Worm (Caenorhabditis elegans): ENCODE measurements around the gene R03G8.1.

The R03G8.1 gene

DNA sequence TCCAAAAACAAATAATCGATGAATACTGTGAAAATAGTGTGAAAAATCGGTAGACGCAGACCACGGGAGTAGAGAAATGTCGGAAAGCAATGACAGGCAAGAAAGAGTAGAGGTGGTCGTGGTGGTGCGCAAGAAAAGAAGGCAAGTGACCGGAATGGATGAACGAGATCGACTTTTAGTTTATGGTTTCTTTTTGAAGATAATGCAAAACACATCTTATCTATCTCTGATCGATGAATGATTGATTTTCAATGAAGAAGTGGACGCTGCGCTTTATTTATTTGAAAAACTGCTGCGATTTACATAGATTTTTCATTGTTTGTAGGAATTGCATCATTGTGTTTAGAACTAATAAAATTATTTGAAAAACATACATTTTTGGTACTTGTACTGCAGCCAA lies 35.5 kb downstream of the R03G8.1 start:
- peak; percentile 78 for TF ChIP-seq elt-1 (tag; optimal IDR thresholded peaks at IDR 0.05; ENCODE audit: borderline replicate concordance, insufficient read depth)
- no peak for TF ChIP-seq nhr-76 (tag; optimal IDR thresholded peaks at IDR 0.05)

DNA sequence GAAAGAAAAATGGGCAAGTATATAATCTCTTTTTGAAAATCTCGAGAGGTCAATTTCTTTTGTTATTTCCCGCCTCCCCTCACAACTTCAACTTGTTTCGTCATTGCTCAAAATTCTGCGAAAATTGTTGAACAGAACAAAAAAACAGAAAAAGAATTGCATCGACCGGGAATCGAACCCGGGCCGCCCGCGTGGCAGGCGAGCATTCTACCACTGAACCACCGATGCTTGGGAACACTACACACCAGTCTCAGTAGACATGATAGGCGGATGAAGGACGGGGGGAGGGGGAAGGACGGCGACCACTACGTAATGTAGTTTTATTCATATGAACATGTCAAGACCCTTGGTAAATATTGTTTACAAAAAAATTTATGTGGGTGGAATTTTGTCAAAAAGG lies 36.7 kb downstream of the R03G8.1 start:
- TF ChIP-seq ztf-11 (tag; optimal IDR thresholded peaks at IDR 0.05) (peak; percentile 71), nhr-237 (tag; optimal IDR thresholded peaks at IDR 0.05) (peak; percentile 3), unc-120 (tag; optimal IDR thresholded peaks at IDR 0.05; ENCODE audit: poor library complexity, severe bottlenecking) (peak; percentile 79), lin-32 (GFP tag; optimal IDR thresholded peaks at IDR 0.05) (peak; percentile 93), ceh-83 (GFP tag; optimal IDR thresholded peaks at IDR 0.05) (peak; percentile 96), hlh-1 (tag; optimal IDR thresholded peaks at IDR 0.05) (peak; percentile 49), pha-4 (tag; optimal IDR thresholded peaks at IDR 0.05) (peak; percentile 37), mab-5 (tag; optimal IDR thresholded peaks at IDR 0.05) (no peak), sptf-1 (tag; optimal IDR thresholded peaks at IDR 0.05) (peak; percentile 99), nhr-28 (tag; optimal IDR thresholded peaks at IDR 0.05) (no peak), lsy-2 (tag; optimal IDR thresholded peaks at IDR 0.05) (peak; percentile 5), flh-1 (GFP tag; optimal IDR thresholded peaks at IDR 0.05) (peak; percentile 91), mep-1 (tag; optimal IDR thresholded peaks at IDR 0.05) (peak; percentile 47), cnd-1 (tag; optimal IDR thresholded peaks at IDR 0.05) (peak; percentile 97), mls-2 (tag; optimal IDR thresholded peaks at IDR 0.05) (peak; percentile 99), snpc-4 (tag; optimal IDR thresholded peaks at IDR 0.05) (no peak), nhr-2 (tag; optimal IDR thresholded peaks at IDR 0.05) (no peak), elt-3 (tag; optimal IDR thresholded peaks at IDR 0.05) (peak; percentile 9), nhr-76 (tag; optimal IDR thresholded peaks at IDR 0.05) (no peak), ces-1 (GFP tag; optimal IDR thresholded peaks at IDR 0.05) (peak; percentile 5), zip-8 (tag; optimal IDR thresholded peaks at IDR 0.05) (no peak), nhr-12 (tag; optimal IDR thresholded peaks at IDR 0.05) (peak; percentile 62), unc-62 (GFP tag; optimal IDR thresholded peaks at IDR 0.05) (peak; percentile 45), tbx-8 (GFP tag; optimal IDR thresholded peaks at IDR 0.05) (peak; percentile 92), blmp-1 (tag; optimal IDR thresholded peaks at IDR 0.05) (no peak), ceh-43 (GFP tag; optimal IDR thresholded peaks at IDR 0.05) (peak; percentile 92), bed-3 (GFP tag; optimal IDR thresholded peaks at IDR 0.05) (peak; percentile 89), sem-2 (GFP tag; optimal IDR thresholded peaks at IDR 0.05) (peak; percentile 94), drap-1 (GFP tag; optimal IDR thresholded peaks at IDR 0.05) (peak; percentile 99), elt-1 (tag; optimal IDR thresholded peaks at IDR 0.05; ENCODE audit: borderline replicate concordance, insufficient read depth) (no peak), unc-39 (tag; optimal IDR thresholded peaks at IDR 0.05) (peak; percentile 27), lin-13 (tag; optimal IDR thresholded peaks at IDR 0.05) (peak; percentile 85), M03D4.4 (tag; optimal IDR thresholded peaks at IDR 0.05) (peak; percentile 97), ceh-39 (tag; optimal IDR thresholded peaks at IDR 0.05) (no peak), ham-2 (GFP tag; optimal IDR thresholded peaks at IDR 0.05) (peak; percentile 89)

DNA sequence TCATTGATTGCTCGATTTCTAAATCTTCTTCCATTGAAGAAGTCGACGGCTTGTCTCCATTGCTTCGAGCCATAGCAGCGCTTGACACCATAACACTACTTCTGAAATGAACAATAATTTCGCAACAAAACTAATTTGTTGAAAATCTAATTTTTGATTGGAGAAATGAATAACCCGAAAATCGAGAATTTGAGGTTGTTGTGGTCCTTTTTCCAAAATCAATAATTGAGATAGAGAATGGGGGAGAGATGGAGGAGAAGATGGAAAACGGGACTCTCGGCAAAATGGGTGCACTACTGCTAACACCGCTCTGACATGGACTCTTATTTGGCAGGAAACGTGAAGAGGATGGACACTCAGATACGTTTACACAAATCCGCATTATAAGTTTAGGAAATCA lies 37.8 kb downstream of the R03G8.1 start, which contains the start of gene snx-17:
TSS of gene snx-17 (minus strand) at position 101 of the 400 bp plus-strand sequence.
- TF ChIP-seq hlh-1 (tag; optimal IDR thresholded peaks at IDR 0.05) (no peak), ces-1 (GFP tag; optimal IDR thresholded peaks at IDR 0.05) (peak; percentile 29)

DNA sequence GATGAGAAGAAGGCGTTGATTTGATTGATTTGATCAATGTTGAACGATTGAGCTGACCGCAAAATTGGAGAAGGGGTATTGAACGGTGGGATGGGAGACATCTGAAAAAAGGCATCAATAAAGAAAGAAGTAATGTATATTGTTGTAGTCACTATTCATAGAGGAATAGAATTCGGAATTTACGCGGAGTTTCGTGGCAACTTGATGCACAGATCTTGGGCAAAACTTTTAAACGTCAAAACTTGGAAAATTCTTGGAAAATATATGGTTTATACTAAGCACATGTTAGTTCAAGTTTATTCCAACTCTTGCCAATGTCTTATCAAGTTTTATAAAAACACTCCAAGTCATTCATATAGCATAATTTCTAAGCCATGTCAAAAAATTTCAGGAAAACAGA lies 42.0 kb downstream of the R03G8.1 start, which contains the start of gene F17H10.4:
TSS of gene F17H10.4 (minus strand) at position 101 of the 400 bp plus-strand sequence.
- no peak for TF ChIP-seq tbx-8 (GFP tag; optimal IDR thresholded peaks at IDR 0.05)
- no peak for TF ChIP-seq elt-1 (tag; optimal IDR thresholded peaks at IDR 0.05; ENCODE audit: borderline replicate concordance, insufficient read depth)
- no peak for TF ChIP-seq pha-4 (tag; optimal IDR thresholded peaks at IDR 0.05)
- TF ChIP-seq ceh-83 (GFP tag; optimal IDR thresholded peaks at IDR 0.05), result no peak
- TF ChIP-seq snpc-4 (tag; optimal IDR thresholded peaks at IDR 0.05), result no peak
- no peak for TF ChIP-seq unc-62 (GFP tag; optimal IDR thresholded peaks at IDR 0.05)
- TF ChIP-seq mab-5 (tag; optimal IDR thresholded peaks at IDR 0.05), result no peak
